Worm (Caenorhabditis elegans) whole organism, mixed stage, embryonic: ENCODE data around the gene fbxb-54.

Experiments
- M03D4.4 ChIP-seq: sonication (generic microtip); optimal IDR thresholded peaks from 2 replicates; lab custom pipeline; 2017; ENCODE audit warnings: mild to moderate bottlenecking, missing genetic modification characterization, missing compliant biosample characterization
- bed-3 ChIP-seq: fragments of 200-800 bp; sonication (Bioruptor generic); optimal IDR thresholded peaks from 3 replicates; lab custom pipeline; 2018; ENCODE audit warnings: mild to moderate bottlenecking, missing genetic modification characterization, moderate library complexity, missing compliant biosample characterization
- ceh-39 ChIP-seq: fragments of 150-350 bp; optimal IDR thresholded peaks from 2 replicates; lab custom pipeline; 2014; ENCODE audit warnings: missing biosample characterization, missing genetic modification characterization
- ceh-83 ChIP-seq: fragments of 200-800 bp; sonication (Bioruptor generic); optimal IDR thresholded peaks from 2 replicates; lab custom pipeline; 2018; ENCODE audit warnings: mild to moderate bottlenecking, missing genetic modification characterization, missing compliant biosample characterization
- ces-1 ChIP-seq: fragments of 150-350 bp; optimal IDR thresholded peaks from 2 replicates; lab custom pipeline; 2014; ENCODE audit warnings: missing biosample characterization, missing genetic modification reagents, missing genetic modification characterization
- cnd-1 ChIP-seq: fragments of 200-800 bp; sonication (Bioruptor generic); optimal IDR thresholded peaks from 2 replicates; lab custom pipeline; 2018; ENCODE audit warnings: mild to moderate bottlenecking, missing genetic modification characterization, missing compliant biosample characterization
- drap-1 ChIP-seq: fragments of 200-800 bp; sonication (Bioruptor generic); optimal IDR thresholded peaks from 3 replicates; lab custom pipeline; 2018; ENCODE audit warnings: mild to moderate bottlenecking, missing genetic modification characterization, missing compliant biosample characterization
- elt-3 ChIP-seq: fragments of 150-350 bp; optimal IDR thresholded peaks from 2 replicates; lab custom pipeline; 2014; ENCODE audit warnings: missing biosample characterization, missing genetic modification characterization
- hlh-1 ChIP-seq: fragments of 150-350 bp; optimal IDR thresholded peaks from 2 replicates; lab custom pipeline; 2014; ENCODE audit warnings: missing biosample characterization, missing genetic modification reagents, missing genetic modification characterization
- lin-32 ChIP-seq: fragments of 200-800 bp; sonication (Bioruptor generic); optimal IDR thresholded peaks from 2 replicates; lab custom pipeline; 2018; ENCODE audit warnings: mild to moderate bottlenecking, missing genetic modification characterization, missing compliant biosample characterization
- lsy-2 ChIP-seq: fragments of 150-350 bp; optimal IDR thresholded peaks from 2 replicates; lab custom pipeline; 2014; ENCODE audit warnings: missing biosample characterization, missing genetic modification characterization
- mab-5 ChIP-seq: fragments of 150-350 bp; optimal IDR thresholded peaks from 2 replicates; lab custom pipeline; 2014; ENCODE audit warnings: missing biosample characterization, missing genetic modification characterization
- mep-1 ChIP-seq: fragments of 150-350 bp; optimal IDR thresholded peaks from 2 replicates; lab custom pipeline; 2017; ENCODE audit warnings: missing biosample characterization, missing genetic modification reagents, missing genetic modification characterization, inconsistent platforms
- mls-2 ChIP-seq: sonication (generic microtip); optimal IDR thresholded peaks from 2 replicates; lab custom pipeline; 2016; ENCODE audit warnings: mild to moderate bottlenecking, missing genetic modification characterization, moderate library complexity, missing compliant biosample characterization
- nhr-12 ChIP-seq: fragments of 150-350 bp; optimal IDR thresholded peaks from 2 replicates; lab custom pipeline; 2014; ENCODE audit warnings: missing biosample characterization, missing genetic modification characterization
- nhr-28 ChIP-seq: fragments of 150-350 bp; optimal IDR thresholded peaks from 2 replicates; lab custom pipeline; 2014; ENCODE audit warnings: missing biosample characterization, missing genetic modification characterization
- pha-4 ChIP-seq: fragments of 150-350 bp; optimal IDR thresholded peaks from 2 replicates; lab custom pipeline; 2018; ENCODE audit warnings: missing biosample characterization, missing genetic modification reagents, missing genetic modification characterization
- sem-2 ChIP-seq: fragments of 200-800 bp; sonication (Bioruptor generic); optimal IDR thresholded peaks from 2 replicates; lab custom pipeline; 2018; ENCODE audit warnings: mild to moderate bottlenecking, missing genetic modification characterization, missing compliant biosample characterization
- sptf-1 ChIP-seq: sonication (generic microtip); optimal IDR thresholded peaks from 2 replicates; lab custom pipeline; 2017; ENCODE audit warnings: mild to moderate bottlenecking, missing genetic modification characterization, moderate library complexity, missing compliant biosample characterization
- tbx-8 ChIP-seq: fragments of 200-800 bp; sonication (Bioruptor generic); optimal IDR thresholded peaks from 2 replicates; lab custom pipeline; 2018; ENCODE audit warnings: mild to moderate bottlenecking, missing genetic modification characterization, moderate library complexity, missing compliant biosample characterization
- unc-120 ChIP-seq: sonication (generic microtip); optimal IDR thresholded peaks from 2 replicates; lab custom pipeline; 2017; ENCODE audit warnings: missing genetic modification characterization, missing compliant biosample characterization; ENCODE audit not compliant: poor library complexity, severe bottlenecking
- unc-62 ChIP-seq: fragments of 150-350 bp; optimal IDR thresholded peaks from 2 replicates; lab custom pipeline; 2014; ENCODE audit warnings: missing biosample characterization, missing genetic modification reagents, missing genetic modification characterization
- zip-8 ChIP-seq: fragments of 150-350 bp; optimal IDR thresholded peaks from 2 replicates; lab custom pipeline; 2014; ENCODE audit warnings: missing biosample characterization, missing genetic modification characterization

fbxb-54 gene

ce11 chrII:1519867-1520266 lies 36.2 kb downstream of the fbxb-54 start:
- TF ChIP-seq hlh-1 (tag; lab: Kevin White, UChicago) (no peak), mls-2 (tag; lab: Kevin White, UChicago) (peak; percentile 28), sem-2 (GFP tag; lab: Kevin White, UChicago) (peak; percentile 11), sptf-1 (tag; lab: Kevin White, UChicago) (peak; percentile 54), ceh-83 (peak; percentile 20), bed-3 (GFP tag; lab: Kevin White, UChicago) (no peak), ces-1 (GFP tag; lab: Kevin White, UChicago) (peak; percentile 29), nhr-28 (tag; lab: Kevin White, UChicago) (no peak)
- TF ChIP-seq, all 35 proteins: peak for 5

ce11 chrII:1518914-1519313 lies 37.2 kb downstream of the fbxb-54 start, which contains the start of gene Y51H7BR.8:
Y51H7BR.8 (plus strand) TSS chrII:1519214.
- TF ChIP-seq ces-1 (GFP tag; lab: Kevin White, UChicago): no peak
- TF ChIP-seq lin-32 (GFP tag; lab: Kevin White, UChicago): no peak
- TF ChIP-seq elt-3 (tag; lab: Kevin White, UChicago): no peak
- no peak for TF ChIP-seq unc-62 (GFP tag; lab: Kevin White, UChicago)
- TF ChIP-seq mab-5 (tag; lab: Kevin White, UChicago): no peak
- no peak for TF ChIP-seq mep-1
- TF ChIP-seq sem-2 (GFP tag; lab: Kevin White, UChicago): no peak
- TF ChIP-seq pha-4 (tag; lab: Kevin White, UChicago): no peak
- TF ChIP-seq hlh-1 (tag; lab: Kevin White, UChicago): no peak
- TF ChIP-seq, all 35 proteins: peak for 0

ce11 chrII:1517354-1517753 lies 38.8 kb downstream of the fbxb-54 start, which contains the start of gene math-45:
math-45 (minus strand) TSS chrII:1517454.
- no peak for TF ChIP-seq drap-1
- TF ChIP-seq cnd-1 (tag; lab: Kevin White, UChicago): no peak
- no peak for TF ChIP-seq unc-120 (tag; lab: Kevin White, UChicago)
- TF ChIP-seq zip-8 (tag; lab: Kevin White, UChicago): no peak
- no peak for TF ChIP-seq nhr-12 (tag; lab: Kevin White, UChicago)
- no peak for TF ChIP-seq elt-3 (tag; lab: Kevin White, UChicago)
- no peak for TF ChIP-seq ceh-39 (tag; lab: Kevin White, UChicago)
- TF ChIP-seq hlh-1 (tag; lab: Kevin White, UChicago): no peak
- TF ChIP-seq tbx-8: no peak
- no peak for TF ChIP-seq M03D4.4 (tag; lab: Kevin White, UChicago)
- TF ChIP-seq lsy-2 (tag; lab: Kevin White, UChicago): no peak
- TF ChIP-seq ces-1 (GFP tag; lab: Kevin White, UChicago): no peak
